Worm (Caenorhabditis elegans) whole organism, L1 larva: ENCODE measurements around the gene gsp-2.
A peak's percentile ranks its signal among the peaks of the same experiment; 100 is the strongest.

Experiments
- C16A3.4 ChIP-seq: fragments of 150-350 bp; optimal IDR thresholded peaks from 2 replicates; lab custom pipeline; 2014; ENCODE audit warnings: missing biosample characterization, missing genetic modification characterization
- F16B12.6 ChIP-seq: fragments of 150-350 bp; optimal IDR thresholded peaks from 2 replicates; lab custom pipeline; 2014; ENCODE audit warnings: missing biosample characterization, missing genetic modification characterization
- aly-2 ChIP-seq: fragments of 150-350 bp; optimal IDR thresholded peaks from 2 replicates; lab custom pipeline; 2014; ENCODE audit warnings: missing biosample characterization, missing genetic modification characterization
- blmp-1 ChIP-seq: fragments of 150-350 bp; optimal IDR thresholded peaks from 2 replicates; lab custom pipeline; 2014; ENCODE audit warnings: missing biosample characterization, missing genetic modification characterization
- ceh-8 ChIP-seq: fragments of 200-800 bp; sonication (Bioruptor generic); optimal IDR thresholded peaks from 2 replicates; lab custom pipeline; 2018; ENCODE audit warnings: mild to moderate bottlenecking, missing genetic modification characterization, moderate library complexity, missing compliant biosample characterization
- ceh-82 ChIP-seq, 3 experiments: fragments of 150-350 bp in 1 of 3; sonication (generic microtip) in 2 of 3; optimal IDR thresholded peaks; 2 replicates each; lab custom pipeline; 2014 to 2017; ENCODE audit warnings: missing biosample characterization in 3 of 3, missing genetic modification characterization in 3 of 3
- ces-1 ChIP-seq: fragments of 150-350 bp; optimal IDR thresholded peaks from 2 replicates; lab custom pipeline; 2014; ENCODE audit warnings: missing biosample characterization, missing genetic modification reagents, missing genetic modification characterization
- efl-1 ChIP-seq, 4 experiments: fragments of 150-350 bp; optimal IDR thresholded peaks in 3 of 4; peaks in 1 of 4; 1 replicate in 1 of 4; 2 replicates in 3 of 4; lab custom pipeline; 2014; ENCODE audit warnings: missing biosample characterization in 2 of 4, missing genetic modification characterization in 2 of 4, missing genetic modification reagents in 2 of 4
- egl-13 ChIP-seq: sonication (generic microtip); optimal IDR thresholded peaks from 2 replicates; lab custom pipeline; 2016; ENCODE audit warnings: missing genotype, missing genetic modification reagents, missing genetic modification characterization, missing compliant biosample characterization
- elt-2 ChIP-seq: sonication (generic microtip); optimal IDR thresholded peaks from 2 replicates; lab custom pipeline; 2016; ENCODE audit warnings: missing genetic modification characterization, mild to moderate bottlenecking, inconsistent platforms, missing compliant biosample characterization, missing genetic modification reagents
- elt-3 ChIP-seq, 6 experiments: fragments of 150-350 bp in 1 of 6; sonication (generic microtip); optimal IDR thresholded peaks; 2 replicates each; lab custom pipeline; 2017 to 2018; ENCODE audit warnings: missing biosample characterization in 6 of 6, missing genetic modification characterization in 6 of 6, inconsistent platforms in 1 of 6
- fkh-10 ChIP-seq: sonication (generic microtip); optimal IDR thresholded peaks from 2 replicates; lab custom pipeline; 2017; ENCODE audit warnings: missing biosample characterization, missing genetic modification reagents, missing genetic modification characterization
- fkh-4 ChIP-seq: sonication (generic microtip); optimal IDR thresholded peaks from 2 replicates; lab custom pipeline; 2016; ENCODE audit warnings: missing compliant biosample characterization, missing genetic modification characterization, borderline replicate concordance
- fkh-8 ChIP-seq: sonication (generic microtip); optimal IDR thresholded peaks from 2 replicates; lab custom pipeline; 2016; ENCODE audit warnings: mild to moderate bottlenecking, missing genetic modification characterization, missing compliant biosample characterization
- grh-1 ChIP-seq: fragments of 200-800 bp; sonication (Bioruptor generic); IDR thresholded peaks from 2 replicates; pipeline ENCODE4 v1.3.6; 2022; ENCODE audit warnings: missing genetic modification reagents, missing genetic modification characterization, missing compliant biosample characterization
- hlh-17 ChIP-seq: fragments of 200-800 bp; sonication (Bioruptor generic); optimal IDR thresholded peaks from 2 replicates; lab custom pipeline; 2018; ENCODE audit warnings: missing genetic modification characterization, mild to moderate bottlenecking, missing compliant biosample characterization, moderate library complexity, borderline replicate concordance
- lin-14 ChIP-seq: fragments of 200-800 bp; sonication (Bioruptor generic); optimal IDR thresholded peaks from 2 replicates; lab custom pipeline; 2018; ENCODE audit warnings: mild to moderate bottlenecking, missing genetic modification characterization, moderate library complexity, missing compliant biosample characterization
- lin-35 ChIP-seq, 2 experiments: fragments of 150-350 bp; optimal IDR thresholded peaks; 2 replicates each; lab custom pipeline; 2014; ENCODE audit warnings: missing biosample characterization in 2 of 2, missing genetic modification characterization in 2 of 2, missing genetic modification reagents in 2 of 2
- lin-39 ChIP-seq: fragments of 150-350 bp; optimal IDR thresholded peaks from 2 replicates; lab custom pipeline; 2014; ENCODE audit warnings: missing biosample characterization, missing genetic modification reagents, missing genetic modification characterization
- lir-3 ChIP-seq: sonication (generic microtip); optimal IDR thresholded peaks from 2 replicates; lab custom pipeline; 2016; ENCODE audit warnings: mild to moderate bottlenecking, missing genetic modification characterization, moderate library complexity, missing compliant biosample characterization; ENCODE audit not compliant: poor library complexity
- lsy-2 ChIP-seq, 2 experiments: fragments of 150-350 bp; optimal IDR thresholded peaks; 2 replicates each; lab custom pipeline; 2014; ENCODE audit warnings: missing biosample characterization in 2 of 2, missing genetic modification characterization in 2 of 2
- mep-1 ChIP-seq: fragments of 150-350 bp; optimal IDR thresholded peaks from 2 replicates; lab custom pipeline; 2014; ENCODE audit warnings: missing biosample characterization, missing genetic modification characterization
- nhr-19 ChIP-seq: fragments of 200-800 bp; sonication (Bioruptor generic); conservative IDR thresholded peaks from 2 replicates; pipeline ENCODE4 v1.3.6; 2022; ENCODE audit warnings: missing genetic modification characterization, missing compliant biosample characterization
- nhr-20 ChIP-seq: sonication (generic microtip); optimal IDR thresholded peaks from 2 replicates; lab custom pipeline; 2016; ENCODE audit warnings: mild to moderate bottlenecking, missing genetic modification characterization, missing compliant biosample characterization
- nhr-71 ChIP-seq: sonication (generic microtip); optimal IDR thresholded peaks from 2 replicates; lab custom pipeline; 2016; ENCODE audit warnings: mild to moderate bottlenecking, missing genetic modification characterization, moderate library complexity, missing compliant biosample characterization
- nhr-85 ChIP-seq: sonication (generic microtip); peaks from one replicate; lab custom pipeline; 2016; ENCODE audit warnings: missing genetic modification characterization, inconsistent platforms, missing compliant biosample characterization
- nhr-90 ChIP-seq: sonication (generic microtip); optimal IDR thresholded peaks from 2 replicates; lab custom pipeline; 2016; ENCODE audit warnings: mild to moderate bottlenecking, missing genetic modification characterization, missing compliant biosample characterization; ENCODE audit not compliant: poor library complexity
- pax-3 ChIP-seq: fragments of 200-800 bp; sonication (Bioruptor generic); optimal IDR thresholded peaks from 2 replicates; lab custom pipeline; 2018; ENCODE audit warnings: mild to moderate bottlenecking, missing genetic modification characterization, moderate library complexity, missing compliant biosample characterization
- snu-23 ChIP-seq: sonication (generic microtip); optimal IDR thresholded peaks from 2 replicates; lab custom pipeline; 2016; ENCODE audit warnings: missing genetic modification characterization, missing compliant biosample characterization
- sptf-1 ChIP-seq: fragments of 150-350 bp; optimal IDR thresholded peaks from 2 replicates; lab custom pipeline; 2014; ENCODE audit warnings: missing biosample characterization, missing genetic modification characterization
- sup-37 ChIP-seq: fragments of 200-800 bp; sonication (Bioruptor generic); optimal IDR thresholded peaks from 2 replicates; lab custom pipeline; 2018; ENCODE audit warnings: mild to moderate bottlenecking, missing genetic modification characterization, missing compliant biosample characterization
- tbx-2 ChIP-seq: sonication (generic microtip); optimal IDR thresholded peaks from 2 replicates; lab custom pipeline; 2016; ENCODE audit warnings: missing genetic modification characterization, missing compliant biosample characterization
- unc-130 ChIP-seq: fragments of 150-350 bp; optimal IDR thresholded peaks from 2 replicates; lab custom pipeline; 2017; ENCODE audit warnings: missing biosample characterization, missing genetic modification characterization, inconsistent platforms
- unc-30 ChIP-seq: sonication (generic microtip); optimal IDR thresholded peaks from 2 replicates; lab custom pipeline; 2017; ENCODE audit warnings: missing biosample characterization, missing genetic modification characterization
- vab-15 ChIP-seq: sonication (generic microtip); optimal IDR thresholded peaks from 2 replicates; lab custom pipeline; 2017; ENCODE audit warnings: missing genotype, mild to moderate bottlenecking, missing genetic modification characterization, missing compliant biosample characterization
- xbp-1 ChIP-seq: sonication (generic microtip); optimal IDR thresholded peaks from 2 replicates; lab custom pipeline; 2016; ENCODE audit warnings: missing genetic modification characterization, missing compliant biosample characterization
- ztf-4 ChIP-seq: fragments of 150-350 bp; optimal IDR thresholded peaks from 2 replicates; lab custom pipeline; 2014; ENCODE audit warnings: missing biosample characterization, missing genetic modification characterization

gsp-2 gene

DNA sequence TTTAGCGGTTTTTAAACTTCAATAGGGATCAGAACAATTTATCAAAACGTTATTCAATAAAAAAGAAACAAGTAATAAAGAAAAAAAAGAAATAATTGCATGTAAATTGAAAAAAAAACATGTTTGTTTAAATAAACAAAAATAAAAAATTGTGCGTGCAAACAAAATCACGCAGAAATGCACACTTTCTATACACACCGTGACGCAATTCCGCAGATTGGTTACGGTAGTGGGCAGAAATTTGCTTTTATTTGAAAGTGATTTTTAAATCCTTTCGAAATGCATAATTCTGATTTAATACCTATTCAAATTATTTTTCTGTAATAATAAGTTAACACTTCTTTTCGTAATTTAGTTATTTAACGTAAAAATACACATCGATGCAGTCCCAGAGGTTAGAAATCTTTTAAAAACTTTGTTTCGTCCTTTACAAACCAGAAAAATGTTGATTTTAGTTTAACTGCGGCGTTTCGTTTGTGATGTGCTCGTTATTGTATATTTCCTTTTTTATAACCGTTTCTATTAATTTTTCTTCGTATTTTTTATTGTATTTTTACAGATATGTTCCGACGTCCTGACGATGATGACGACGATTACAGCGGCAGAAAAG lies 43.2 kb upstream of the gsp-2 start, which contains the start of gene cwf-19L2:
Gene cwf-19L2, plus strand, starts transcription at position 560 of the 610 bp plus-strand sequence.
- TF ChIP-seq efl-1 (optimal IDR thresholded peaks at IDR 0.05; lab: Kevin White, UChicago) (peak; percentile 2 to 67), efl-1 (GFP tag; optimal IDR thresholded peaks at IDR 0.05 in 1 of 2; lab: Kevin White, UChicago) (no peak), unc-30 (no peak), F16B12.6 (tag; lab: Kevin White, UChicago) (peak; percentile 57), xbp-1 (tag; lab: Kevin White, UChicago) (no peak), lin-35 (GFP tag; optimal IDR thresholded peaks at IDR 0.05; lab: Kevin White, UChicago) (peak in 1 of 2 experiments; percentile 3), lsy-2 (tag; optimal IDR thresholded peaks at IDR 0.05; lab: Kevin White, UChicago) (peak; percentile 44 to 70)
- TF ChIP-seq, all 84 proteins: peak for 4

DNA sequence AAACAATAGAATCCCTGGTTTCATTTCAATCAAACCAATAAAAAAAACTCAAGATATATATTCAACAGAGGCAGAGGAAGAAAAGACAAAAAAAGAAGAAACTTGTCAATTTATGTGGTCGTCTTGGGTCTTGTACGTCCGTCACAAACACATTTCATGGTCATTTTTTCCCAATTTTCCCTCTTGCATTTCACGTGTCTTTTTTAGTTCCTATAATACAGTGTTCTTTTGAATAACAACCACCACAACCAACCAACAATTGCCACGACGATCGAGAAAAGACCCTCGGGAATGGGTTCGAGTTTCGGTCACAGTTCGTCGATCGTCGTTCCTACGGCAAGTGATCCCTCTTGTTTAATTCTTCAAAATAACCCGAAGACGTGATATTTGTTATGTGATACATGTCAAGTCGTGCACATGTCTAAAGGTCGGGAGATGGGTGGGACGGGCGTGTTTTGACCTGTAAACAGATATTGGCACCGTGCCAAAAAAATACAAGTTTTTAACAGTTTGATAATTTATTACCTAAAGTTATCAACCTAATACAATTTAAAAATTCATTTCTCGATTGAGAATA lies 40.2 kb upstream of the gsp-2 start:
- TF ChIP-seq mep-1 (tag; lab: Kevin White, UChicago) (peak; percentile 38), lsy-2 (tag; optimal IDR thresholded peaks at IDR 0.05; lab: Kevin White, UChicago) (peak in 1 of 2 experiments; percentile 2), snu-23 (peak; percentile 26), ceh-82 (tag; optimal IDR thresholded peaks at IDR 0.05; lab: Kevin White, UChicago) (no peak), nhr-85 (peak; percentile 70), hlh-17 (no peak), lin-35 (GFP tag; optimal IDR thresholded peaks at IDR 0.05; lab: Kevin White, UChicago) (peak in 1 of 2 experiments; percentile 7), nhr-20 (tag; lab: Kevin White, UChicago) (peak; percentile 66), lin-14 (GFP tag; lab: Kevin White, UChicago) (peak; percentile 63), nhr-71 (tag; lab: Kevin White, UChicago) (peak; percentile 26), blmp-1 (tag; lab: Kevin White, UChicago) (peak; percentile 39), elt-3 (tag; optimal IDR thresholded peaks at IDR 0.05; lab: Kevin White, UChicago) (peak in 1 of 6 experiments; percentile 18), xbp-1 (tag; lab: Kevin White, UChicago) (peak; percentile 89), egl-13 (tag; lab: Kevin White, UChicago) (no peak)

DNA sequence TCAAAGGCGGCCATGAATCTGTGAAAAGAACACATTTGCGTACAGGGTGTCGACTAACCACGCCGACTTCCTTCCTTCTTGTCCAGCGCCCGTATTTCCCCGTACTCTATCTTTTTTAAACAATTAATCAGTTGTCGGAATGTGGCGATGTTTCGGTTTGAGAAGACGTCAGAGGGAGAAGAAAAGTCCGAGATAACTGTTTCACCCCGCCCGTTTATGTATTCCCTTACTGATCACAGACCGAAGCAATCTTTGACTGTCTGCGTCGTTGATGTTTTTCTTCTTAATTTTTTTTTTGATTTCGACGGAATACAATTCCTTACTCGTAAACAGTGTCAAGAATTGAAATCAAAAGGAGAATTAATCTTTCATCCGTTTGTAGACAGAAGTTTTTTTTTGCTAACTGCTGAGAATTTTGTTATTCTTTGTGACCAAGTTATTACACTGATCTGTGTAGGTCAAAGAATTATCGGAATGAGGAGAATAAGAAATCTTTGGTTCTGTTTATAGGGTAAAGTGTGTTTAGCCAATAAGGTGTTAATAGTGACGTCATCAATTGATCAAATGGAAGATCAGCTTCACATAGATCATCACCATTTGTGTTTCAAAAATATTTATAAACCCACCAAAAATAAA lies 39.2 kb upstream of the gsp-2 start:
- TF ChIP-seq blmp-1 (tag; lab: Kevin White, UChicago), result peak; percentile 79
- TF ChIP-seq tbx-2 (tag; lab: Kevin White, UChicago), result peak; percentile 11
- TF ChIP-seq lsy-2 (tag; optimal IDR thresholded peaks at IDR 0.05; lab: Kevin White, UChicago), result peak in 1 of 2 experiments; percentile 33
- peak; percentile 17 for TF ChIP-seq unc-130 (tag; lab: Kevin White, UChicago)
- no peak for TF ChIP-seq efl-1 (optimal IDR thresholded peaks at IDR 0.05; lab: Kevin White, UChicago)
- peak in 1 of 2 experiments; percentile 79 for TF ChIP-seq efl-1 (GFP tag; optimal IDR thresholded peaks at IDR 0.05 in 1 of 2; lab: Kevin White, UChicago)
- TF ChIP-seq nhr-20 (tag; lab: Kevin White, UChicago), result peak; percentile 62
- peak; percentile 60 for TF ChIP-seq lin-14 (GFP tag; lab: Kevin White, UChicago)
- TF ChIP-seq nhr-71 (tag; lab: Kevin White, UChicago), result peak; percentile 42
- no peak for TF ChIP-seq fkh-4 (tag; lab: Kevin White, UChicago)
- peak in 1 of 2 experiments; percentile 34 for TF ChIP-seq lin-35 (GFP tag; optimal IDR thresholded peaks at IDR 0.05; lab: Kevin White, UChicago)
- TF ChIP-seq nhr-19 (GFP tag; lab: Robert Waterston, UW), result peak; percentile 21; the same call in 1 of the 2 replicates
- TF ChIP-seq sup-37 (GFP tag; lab: Kevin White, UChicago), result no peak
- peak; percentile 37 for TF ChIP-seq nhr-90 (tag; lab: Kevin White, UChicago)
- TF ChIP-seq grh-1 (GFP tag; lab: Robert Waterston, UW), result no peak
- no peak for TF ChIP-seq aly-2 (tag; lab: Kevin White, UChicago)
- TF ChIP-seq nhr-85, result peak; percentile 95
- TF ChIP-seq vab-15, result peak; percentile 23
- TF ChIP-seq C16A3.4, result no peak
- peak; percentile 27 for TF ChIP-seq snu-23
- TF ChIP-seq sptf-1 (tag; lab: Kevin White, UChicago), result no peak
- TF ChIP-seq elt-3 (tag; optimal IDR thresholded peaks at IDR 0.05; lab: Kevin White, UChicago), result peak in 3 of 6 experiments; percentile 58 to 71 (median 65)

DNA sequence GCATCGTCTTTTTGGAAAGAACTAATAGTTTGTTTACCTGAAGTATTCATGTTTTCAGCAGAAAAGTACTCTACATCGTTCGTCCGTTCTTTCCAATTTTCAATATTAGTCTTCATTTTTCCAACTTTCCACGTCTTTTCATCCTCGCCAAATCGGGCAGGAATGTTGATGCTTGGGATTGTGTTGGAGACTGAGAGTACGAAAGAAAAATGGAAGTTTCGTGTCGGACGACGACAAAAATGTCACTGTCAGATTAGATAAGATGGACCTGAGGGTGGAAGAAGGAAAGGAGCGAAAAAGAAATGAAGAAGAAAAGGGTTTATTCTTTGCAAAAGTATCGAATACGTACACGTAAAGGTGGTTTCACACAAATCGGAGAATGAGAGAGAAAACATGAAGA lies 38.3 kb upstream of the gsp-2 start:
- peak; percentile 14 for TF ChIP-seq snu-23
- TF ChIP-seq nhr-71 (tag; lab: Kevin White, UChicago), result peak; percentile 10
- TF ChIP-seq ces-1, result no peak
- no peak for TF ChIP-seq lin-39
- TF ChIP-seq nhr-85, result peak; percentile 80
- TF ChIP-seq mep-1 (tag; lab: Kevin White, UChicago), result no peak
- peak; percentile 81 for TF ChIP-seq blmp-1 (tag; lab: Kevin White, UChicago)
- TF ChIP-seq lin-14 (GFP tag; lab: Kevin White, UChicago), result peak; percentile 54
- peak in 4 of 6 experiments; percentile 17 to 89 (median 46) for TF ChIP-seq elt-3 (tag; optimal IDR thresholded peaks at IDR 0.05; lab: Kevin White, UChicago)
- TF ChIP-seq C16A3.4, result no peak
- TF ChIP-seq elt-2 (tag; lab: Kevin White, UChicago), result no peak
- no peak for TF ChIP-seq ceh-8 (GFP tag; lab: Kevin White, UChicago)
- no peak for TF ChIP-seq ztf-4 (tag; lab: Kevin White, UChicago)
- TF ChIP-seq efl-1 (optimal IDR thresholded peaks at IDR 0.05; lab: Kevin White, UChicago), result no peak
- TF ChIP-seq efl-1 (GFP tag; optimal IDR thresholded peaks at IDR 0.05 in 1 of 2; lab: Kevin White, UChicago), result peak in 1 of 2 experiments; percentile 85
- no peak for TF ChIP-seq hlh-17
- TF ChIP-seq pax-3 (tag; lab: Kevin White, UChicago), result no peak
- no peak for TF ChIP-seq fkh-10 (GFP tag; lab: Kevin White, UChicago)
- peak; percentile 15 for TF ChIP-seq nhr-20 (tag; lab: Kevin White, UChicago)
- TF ChIP-seq lir-3, result no peak
- TF ChIP-seq fkh-8 (tag; lab: Kevin White, UChicago), result no peak
- TF ChIP-seq ceh-82 (tag; optimal IDR thresholded peaks at IDR 0.05; lab: Kevin White, UChicago), result no peak
